Worm (Caenorhabditis elegans) whole organism, L3 larva: ENCODE data around the gene Y71H2AM.11.

Source experiments
- R02D3.7 ChIP-seq: fragments of 150-350 bp; optimal IDR thresholded peaks from 2 replicates; lab custom pipeline; 2014; ENCODE audit warnings: missing biosample characterization, missing genetic modification characterization
- ZK546.5 ChIP-seq: sonication (generic microtip); optimal IDR thresholded peaks from 2 replicates; lab custom pipeline; 2017; ENCODE audit warnings: missing biosample characterization, missing genetic modification characterization
- aly-2 ChIP-seq: fragments of 150-350 bp; optimal IDR thresholded peaks from 2 replicates; lab custom pipeline; 2014; ENCODE audit warnings: missing biosample characterization, missing genetic modification characterization
- ceh-16 ChIP-seq: sonication (generic microtip); optimal IDR thresholded peaks from 2 replicates; lab custom pipeline; 2017; ENCODE audit warnings: missing biosample characterization, missing genetic modification characterization
- ceh-82 ChIP-seq: fragments of 150-350 bp; optimal IDR thresholded peaks from 2 replicates; lab custom pipeline; 2014; ENCODE audit warnings: missing biosample characterization, missing genetic modification characterization
- daf-12 ChIP-seq: fragments of 150-350 bp; optimal IDR thresholded peaks from 2 replicates; lab custom pipeline; 2014; ENCODE audit warnings: missing biosample characterization, missing genetic modification reagents, missing genetic modification characterization
- egl-27 ChIP-seq: sonication (generic microtip); optimal IDR thresholded peaks from 4 replicates; lab custom pipeline; 2017; ENCODE audit warnings: missing biosample characterization, missing genetic modification reagents, missing genetic modification characterization
- egl-5 ChIP-seq: fragments of 150-350 bp; optimal IDR thresholded peaks from 2 replicates; lab custom pipeline; 2017; ENCODE audit warnings: missing biosample characterization, missing genetic modification reagents, missing genetic modification characterization, inconsistent platforms
- elt-1 ChIP-seq: fragments of 150-350 bp; optimal IDR thresholded peaks from 2 replicates; lab custom pipeline; 2014; ENCODE audit warnings: missing biosample characterization, missing genetic modification characterization
- elt-2 ChIP-seq: sonication (generic microtip); optimal IDR thresholded peaks from 2 replicates; lab custom pipeline; 2016; ENCODE audit warnings: missing genetic modification reagents, mild to moderate bottlenecking, missing genetic modification characterization, missing compliant biosample characterization
- elt-3 ChIP-seq, 3 experiments: fragments of 150-350 bp in 1 of 3; sonication (generic microtip) in 2 of 3; optimal IDR thresholded peaks; 2 replicates in 2 of 3; 4 replicates in 1 of 3; lab custom pipeline; 2014 to 2017; ENCODE audit warnings: missing biosample characterization in 3 of 3, missing genetic modification characterization in 3 of 3
- eor-1 ChIP-seq, 2 experiments: fragments of 150-350 bp; optimal IDR thresholded peaks; 2 replicates each; lab custom pipeline; 2014 to 2018; ENCODE audit warnings: missing biosample characterization in 2 of 2, missing genetic modification characterization in 2 of 2
- fkh-10 ChIP-seq: sonication (generic microtip); optimal IDR thresholded peaks from 2 replicates; lab custom pipeline; 2017; ENCODE audit warnings: missing biosample characterization, missing genetic modification reagents, missing genetic modification characterization
- fkh-2 ChIP-seq: fragments of 150-350 bp; optimal IDR thresholded peaks from 2 replicates; lab custom pipeline; 2014; ENCODE audit warnings: missing biosample characterization, missing genetic modification reagents, missing genetic modification characterization
- fos-1 ChIP-seq: fragments of 150-350 bp; optimal IDR thresholded peaks from 2 replicates; lab custom pipeline; 2014; ENCODE audit warnings: missing biosample characterization, missing genetic modification characterization
- jun-1 ChIP-seq: fragments of 150-350 bp; optimal IDR thresholded peaks from 2 replicates; lab custom pipeline; 2014; ENCODE audit warnings: missing biosample characterization, missing genetic modification reagents, missing genetic modification characterization
- lin-15B ChIP-seq: fragments of 150-350 bp; optimal IDR thresholded peaks from 2 replicates; lab custom pipeline; 2014; ENCODE audit warnings: missing biosample characterization, missing genetic modification characterization
- lin-39 ChIP-seq: fragments of 150-350 bp; optimal IDR thresholded peaks from 2 replicates; lab custom pipeline; 2018; ENCODE audit warnings: missing biosample characterization, missing genetic modification reagents, missing genetic modification characterization
- mdl-1 ChIP-seq: fragments of 150-350 bp; optimal IDR thresholded peaks from 2 replicates; lab custom pipeline; 2014; ENCODE audit warnings: missing biosample characterization, missing genetic modification characterization
- nhr-11 ChIP-seq: fragments of 150-350 bp; optimal IDR thresholded peaks from 2 replicates; lab custom pipeline; 2014; ENCODE audit warnings: missing biosample characterization, missing genetic modification characterization
- nhr-12 ChIP-seq: fragments of 150-350 bp; optimal IDR thresholded peaks from 2 replicates; lab custom pipeline; 2014; ENCODE audit warnings: missing biosample characterization, missing genetic modification characterization
- nhr-23 ChIP-seq: fragments of 150-350 bp; optimal IDR thresholded peaks from 2 replicates; lab custom pipeline; 2014; ENCODE audit warnings: missing biosample characterization, missing genetic modification reagents, missing genetic modification characterization
- nhr-237 ChIP-seq: fragments of 150-350 bp; optimal IDR thresholded peaks from 2 replicates; lab custom pipeline; 2014; ENCODE audit warnings: missing biosample characterization, missing genetic modification characterization
- nhr-25 ChIP-seq: sonication (generic microtip); optimal IDR thresholded peaks from 2 replicates; lab custom pipeline; 2017; ENCODE audit warnings: missing biosample characterization, missing genetic modification characterization
- nhr-28 ChIP-seq: fragments of 150-350 bp; optimal IDR thresholded peaks from 2 replicates; lab custom pipeline; 2014; ENCODE audit warnings: missing biosample characterization, missing genetic modification characterization
- nhr-43 ChIP-seq: sonication (generic microtip); optimal IDR thresholded peaks from 2 replicates; lab custom pipeline; 2016; ENCODE audit warnings: mild to moderate bottlenecking, missing genetic modification characterization, missing compliant biosample characterization; ENCODE audit not compliant: poor library complexity, severe bottlenecking
- nhr-76 ChIP-seq: fragments of 150-350 bp; sonication (generic microtip); optimal IDR thresholded peaks from 5 replicates; lab custom pipeline; 2014; ENCODE audit warnings: missing biosample characterization, missing genetic modification characterization
- nhr-77 ChIP-seq: fragments of 150-350 bp; optimal IDR thresholded peaks from 2 replicates; lab custom pipeline; 2014; ENCODE audit warnings: missing biosample characterization, missing genetic modification characterization
- pqm-1 ChIP-seq: fragments of 150-350 bp; optimal IDR thresholded peaks from 2 replicates; lab custom pipeline; 2017; ENCODE audit warnings: missing biosample characterization, missing genetic modification characterization, inconsistent platforms
- sea-2 ChIP-seq: fragments of 150-350 bp; sonication (generic microtip); optimal IDR thresholded peaks from 4 replicates; lab custom pipeline; 2014; ENCODE audit warnings: missing biosample characterization, missing genetic modification reagents, missing genetic modification characterization
- skn-1 ChIP-seq: fragments of 150-350 bp; optimal IDR thresholded peaks from 2 replicates; lab custom pipeline; 2014; ENCODE audit warnings: missing biosample characterization, missing genetic modification characterization
- snpc-4 ChIP-seq: fragments of 150-350 bp; optimal IDR thresholded peaks from 2 replicates; lab custom pipeline; 2014; ENCODE audit warnings: missing biosample characterization, missing genetic modification characterization
- unc-39 ChIP-seq: sonication (generic microtip); optimal IDR thresholded peaks from 4 replicates; lab custom pipeline; 2017; ENCODE audit warnings: missing biosample characterization, missing genetic modification characterization
- unc-62 ChIP-seq: fragments of 150-350 bp; sonication (generic microtip); optimal IDR thresholded peaks from 4 replicates; lab custom pipeline; 2014; ENCODE audit warnings: missing biosample characterization, missing genetic modification reagents, missing genetic modification characterization
- ztf-11 ChIP-seq: fragments of 150-350 bp; optimal IDR thresholded peaks from 2 replicates; lab custom pipeline; 2014; ENCODE audit warnings: missing biosample characterization, missing genetic modification characterization

The Y71H2AM.11 gene

ce11 chrIII:2681559-2681958, 43.3 kb downstream of the Y71H2AM.11 start:
- TF ChIP-seq jun-1 (tag; lab: Kevin White, UChicago): no peak
- TF ChIP-seq nhr-28 (tag; lab: Kevin White, UChicago): no peak
- TF ChIP-seq elt-2 (tag; lab: Kevin White, UChicago): no peak
- TF ChIP-seq elt-3 (tag; optimal IDR thresholded peaks at IDR 0.05; lab: Kevin White, UChicago): no peak
- TF ChIP-seq ZK546.5 (tag; lab: Kevin White, UChicago): no peak
- TF ChIP-seq lin-39 (tag; lab: Kevin White, UChicago): no peak
- TF ChIP-seq ceh-82: no peak
- TF ChIP-seq eor-1 (tag; optimal IDR thresholded peaks at IDR 0.05; lab: Kevin White, UChicago): no peak
- no peak for TF ChIP-seq fkh-2 (tag; lab: Kevin White, UChicago)
- no peak for TF ChIP-seq nhr-11 (tag; lab: Kevin White, UChicago)
- TF ChIP-seq R02D3.7 (tag; lab: Kevin White, UChicago): no peak
- no peak for TF ChIP-seq lin-15B (tag; lab: Kevin White, UChicago)
- TF ChIP-seq nhr-237 (tag; lab: Kevin White, UChicago): no peak
- no peak for TF ChIP-seq unc-39 (tag; lab: Kevin White, UChicago)
- no peak for TF ChIP-seq daf-12
- no peak for TF ChIP-seq snpc-4 (tag; lab: Kevin White, UChicago)
- TF ChIP-seq aly-2: no peak
- no peak for TF ChIP-seq nhr-25 (tag; lab: Kevin White, UChicago)
- TF ChIP-seq nhr-76 (tag; lab: Kevin White, UChicago): no peak

- no peak for TF ChIP-seq mdl-1 (tag; lab: Kevin White, UChicago)
- TF ChIP-seq ztf-11: no peak
- TF ChIP-seq aly-2: no peak
- TF ChIP-seq unc-62 (GFP tag; lab: Kevin White, UChicago): no peak
- no peak for TF ChIP-seq lin-39 (tag; lab: Kevin White, UChicago)
- TF ChIP-seq nhr-11 (tag; lab: Kevin White, UChicago): no peak
- no peak for TF ChIP-seq elt-1 (tag; lab: Kevin White, UChicago)
- no peak for TF ChIP-seq egl-27 (tag; lab: Kevin White, UChicago)
- no peak for TF ChIP-seq ceh-16 (tag; lab: Kevin White, UChicago)
- TF ChIP-seq nhr-28 (tag; lab: Kevin White, UChicago): no peak
These were observed 45.5 kb downstream of the Y71H2AM.11 start for ce11 chrIII:2679362-2679761.

DNA sequence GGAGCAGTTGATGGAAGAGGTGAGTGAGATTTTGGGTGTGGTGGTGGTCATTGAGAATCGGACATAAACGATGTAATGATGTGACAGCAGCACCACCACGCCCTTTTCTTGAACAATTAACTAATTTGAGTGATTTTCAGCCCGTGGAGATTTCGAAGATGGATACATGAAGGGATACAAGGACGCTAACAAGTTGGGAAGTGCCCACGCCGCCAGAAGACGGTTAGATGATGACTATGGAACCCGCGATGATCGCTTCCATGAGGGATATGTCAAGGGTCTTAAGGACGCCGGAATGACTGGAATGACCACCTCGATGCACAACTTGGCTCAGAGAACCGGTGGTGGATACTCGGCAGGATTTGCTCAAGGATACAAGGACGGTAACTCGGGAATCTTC, 46.9 kb downstream of the Y71H2AM.11 start:
- TF ChIP-seq nhr-77 (tag; lab: Kevin White, UChicago) (no peak), skn-1 (no peak), fos-1 (tag; lab: Kevin White, UChicago) (no peak), nhr-43 (no peak), nhr-76 (tag; lab: Kevin White, UChicago) (no peak), ZK546.5 (tag; lab: Kevin White, UChicago) (no peak), nhr-237 (tag; lab: Kevin White, UChicago) (no peak), elt-1 (tag; lab: Kevin White, UChicago) (no peak), sea-2 (GFP tag; lab: Kevin White, UChicago) (no peak), nhr-23 (no peak), nhr-11 (tag; lab: Kevin White, UChicago) (no peak), fkh-10 (no peak), nhr-12 (tag; lab: Kevin White, UChicago) (no peak), ztf-11 (no peak), egl-5 (tag; lab: Kevin White, UChicago) (no peak), unc-39 (tag; lab: Kevin White, UChicago) (no peak)

- peak; percentile 17 for TF ChIP-seq pqm-1 (tag; lab: Kevin White, UChicago)
- TF ChIP-seq nhr-43: no peak
- peak; percentile 48 for TF ChIP-seq elt-2 (tag; lab: Kevin White, UChicago)
These were observed 48.8 kb downstream of the Y71H2AM.11 start for ce11 chrIII:2676097-2676496.

DNA sequence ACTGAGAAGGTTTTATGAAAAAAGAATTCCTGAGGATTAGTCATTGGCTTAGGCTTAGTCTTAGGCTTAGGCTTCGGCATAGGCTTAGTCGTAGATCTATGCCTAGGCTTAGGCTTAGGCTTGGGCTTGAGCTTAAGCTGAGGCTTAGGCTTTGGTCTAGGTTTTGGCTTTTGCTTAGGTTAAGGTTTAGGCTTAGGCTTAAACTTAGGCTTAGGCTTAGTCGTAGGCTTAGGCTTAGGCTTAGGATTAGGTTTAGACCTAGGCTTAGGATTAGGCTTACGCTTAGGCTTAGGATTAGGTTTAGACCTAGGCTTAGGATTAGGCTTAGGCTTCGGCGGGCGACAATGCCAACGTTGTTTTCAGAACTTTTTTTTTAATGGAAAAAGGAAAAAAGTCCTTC, 49.4 kb downstream of the Y71H2AM.11 start:
- no peak for TF ChIP-seq lin-39 (tag; lab: Kevin White, UChicago)
- TF ChIP-seq ztf-11: no peak
- TF ChIP-seq fos-1 (tag; lab: Kevin White, UChicago): no peak
